Worm (Caenorhabditis elegans): ENCODE results near the gene spat-3.

DNA sequence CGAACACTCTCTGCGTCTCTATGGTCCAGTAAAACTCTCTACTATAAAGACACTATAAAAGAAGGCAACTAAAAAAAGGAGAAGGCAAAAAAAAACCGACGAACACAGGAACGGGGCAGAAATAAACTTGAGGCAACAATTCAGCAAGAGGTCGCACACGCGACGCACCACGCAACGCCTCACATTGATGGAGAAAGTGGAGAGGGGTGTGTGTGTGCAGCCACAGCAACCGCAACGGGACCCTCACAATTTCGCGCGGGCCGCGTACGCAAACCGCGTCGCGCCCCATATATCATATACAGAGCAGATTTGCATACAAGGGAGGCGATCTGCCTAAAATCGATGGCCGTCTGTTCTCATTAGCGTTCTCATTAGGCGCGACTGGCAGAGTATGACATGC is 11.1 kb upstream of the spat-3 start:
- no peak for TF ChIP-seq ama-1 (optimal IDR thresholded peaks at IDR 0.05)
- TF ChIP-seq elt-3 (tag; optimal IDR thresholded peaks at IDR 0.05): no peak
- TF ChIP-seq ztf-4 (tag; optimal IDR thresholded peaks at IDR 0.05): no peak
- no peak for TF ChIP-seq fos-1 (tag; optimal IDR thresholded peaks at IDR 0.05)
- no peak for TF ChIP-seq snpc-4 (tag; optimal IDR thresholded peaks at IDR 0.05)
- no peak for TF ChIP-seq sma-3 (GFP tag; optimal IDR thresholded peaks at IDR 0.05)
- TF ChIP-seq ZK546.5 (tag; optimal IDR thresholded peaks at IDR 0.05): no peak
- TF ChIP-seq lin-13 (GFP tag; optimal IDR thresholded peaks at IDR 0.05): no peak
- TF ChIP-seq lsy-2 (tag; optimal IDR thresholded peaks at IDR 0.05): peak in 1 of 2 experiments; percentile 2

Measured in whole organism, L2 larva.